Worm (Caenorhabditis elegans) whole organism, mixed stage, embryonic: Measurements from ENCODE around the gene gcy-9.

Experiments used
- blmp-1 ChIP-seq: fragments of 150-350 bp; optimal IDR thresholded peaks from 2 replicates; lab custom pipeline; 2014; ENCODE audit warnings: missing biosample characterization, missing genetic modification characterization
- elt-3 ChIP-seq: fragments of 150-350 bp; optimal IDR thresholded peaks from 2 replicates; lab custom pipeline; 2014; ENCODE audit warnings: missing biosample characterization, missing genetic modification characterization
- lsy-2 ChIP-seq: fragments of 150-350 bp; optimal IDR thresholded peaks from 2 replicates; lab custom pipeline; 2014; ENCODE audit warnings: missing biosample characterization, missing genetic modification characterization
- snpc-4 ChIP-seq: fragments of 150-350 bp; optimal IDR thresholded peaks from 2 replicates; lab custom pipeline; 2014; ENCODE audit warnings: missing biosample characterization, missing genetic modification characterization
- unc-39 ChIP-seq: fragments of 150-350 bp; optimal IDR thresholded peaks from 2 replicates; lab custom pipeline; 2014; ENCODE audit warnings: missing biosample characterization, missing genetic modification characterization
- unc-62 ChIP-seq: fragments of 150-350 bp; optimal IDR thresholded peaks from 2 replicates; lab custom pipeline; 2014; ENCODE audit warnings: missing biosample characterization, missing genetic modification reagents, missing genetic modification characterization
- ztf-11 ChIP-seq: fragments of 150-350 bp; optimal IDR thresholded peaks from 2 replicates; lab custom pipeline; 2014; ENCODE audit warnings: missing biosample characterization, missing genetic modification characterization

DNA sequence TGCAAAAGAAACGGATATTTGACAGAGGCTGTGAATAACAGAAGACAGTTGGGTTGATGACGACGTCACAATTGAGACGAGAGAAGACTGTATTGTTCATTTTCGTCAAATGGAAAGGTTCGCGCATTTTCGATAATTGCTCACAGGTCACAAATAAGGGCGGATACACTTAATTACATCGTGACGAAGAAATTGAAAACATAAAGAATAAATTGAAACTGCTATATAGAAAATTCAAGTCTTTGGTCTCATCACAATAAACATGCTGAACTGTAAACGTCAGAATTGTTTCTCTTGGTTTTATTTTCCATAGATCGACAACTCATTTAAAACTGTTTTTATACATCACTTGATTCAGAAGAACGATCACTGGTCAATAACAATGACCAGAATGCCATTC, 10.9 kb downstream of the gcy-9 start, which contains the start of gene ZK455.5:
- TF ChIP-seq snpc-4, result no peak
- TF ChIP-seq ztf-11 (tag; lab: Kevin White, UChicago), result no peak
- no peak for TF ChIP-seq lsy-2 (tag; lab: Kevin White, UChicago)
- TF ChIP-seq blmp-1 (tag; lab: Kevin White, UChicago), result no peak
- TF ChIP-seq unc-62 (GFP tag; lab: Kevin White, UChicago), result no peak
- TF ChIP-seq elt-3, result no peak
- no peak for TF ChIP-seq unc-39
